Worm (Caenorhabditis elegans) whole organism, L2 larva: ENCODE results near the gene F09F9.1.
A peak's percentile ranks its signal among the peaks of the same experiment; 100 is the strongest.

Experiments
- elt-3 ChIP-seq: sonication (generic microtip); optimal IDR thresholded peaks from 2 replicates; lab custom pipeline; 2017; ENCODE audit warnings: missing biosample characterization, missing genetic modification characterization
- fos-1 ChIP-seq: fragments of 150-350 bp; optimal IDR thresholded peaks from 2 replicates; lab custom pipeline; 2014; ENCODE audit warnings: missing biosample characterization, missing genetic modification characterization
- sma-3 ChIP-seq: sonication (generic microtip); optimal IDR thresholded peaks from 2 replicates; lab custom pipeline; 2016; ENCODE audit warnings: missing genetic modification reagents, missing genetic modification characterization, missing compliant biosample characterization
- zag-1 ChIP-seq: fragments of 150-350 bp; optimal IDR thresholded peaks from 2 replicates; lab custom pipeline; 2014; ENCODE audit warnings: missing biosample characterization, missing genetic modification characterization

ce11 chrX:4147600-4148448 is 32.7 kb downstream of the F09F9.1 start:
- TF ChIP-seq elt-3 (tag; lab: Kevin White, UChicago) (no peak), sma-3 (GFP tag; lab: Kevin White, UChicago) (peak; percentile 48), zag-1 (tag; lab: Kevin White, UChicago) (no peak), fos-1 (tag; lab: Kevin White, UChicago) (no peak)
